Worm (Caenorhabditis elegans): Measurements from ENCODE around the gene grl-19.
A peak's percentile ranks its signal among the peaks of the same experiment; 100 is the strongest.

The grl-19 gene

ce11 chrIV:210591-210990 lies 41.8 kb downstream of the grl-19 start (continued):
- TF ChIP-seq nhr-11 (tag; optimal IDR thresholded peaks at IDR 0.05) (no peak), snpc-1.2 (GFP tag; IDR thresholded peaks at IDR 0.05) (no peak), unc-39 (tag; optimal IDR thresholded peaks at IDR 0.05) (no peak), nhr-77 (tag; optimal IDR thresholded peaks at IDR 0.05) (peak; percentile 50), spr-1 (tag; optimal IDR thresholded peaks at IDR 0.05) (no peak), set-16 (GFP tag; IDR thresholded peaks at IDR 0.05) (no peak), ztf-7 (tag; optimal IDR thresholded peaks at IDR 0.05) (no peak), aly-2 (tag; optimal IDR thresholded peaks at IDR 0.05) (no peak), vab-7 (GFP tag; IDR thresholded peaks at IDR 0.05) (no peak), cey-2 (tag; optimal IDR thresholded peaks at IDR 0.05; ENCODE audit: borderline replicate concordance, insufficient read depth) (no peak), ces-1 (GFP tag; optimal IDR thresholded peaks at IDR 0.05) (no peak)

- no peak for TF ChIP-seq daf-12 (tag; optimal IDR thresholded peaks at IDR 0.05)
- no peak for TF ChIP-seq gei-8 (GFP tag; optimal IDR thresholded peaks at IDR 0.05)
- no peak for TF ChIP-seq unc-39 (tag; optimal IDR thresholded peaks at IDR 0.05)
- TF ChIP-seq hlh-11 (tag; optimal IDR thresholded peaks at IDR 0.05), result no peak
- no peak for TF ChIP-seq T20F7.1 (GFP tag; optimal IDR thresholded peaks at IDR 0.05)
- TF ChIP-seq ZK337.2 (GFP tag; IDR thresholded peaks at IDR 0.05), result no peak
- TF ChIP-seq F37D6.2 (tag; optimal IDR thresholded peaks at IDR 0.05), result no peak
- TF ChIP-seq lin-13 (GFP tag; optimal IDR thresholded peaks at IDR 0.05), result no peak
- no peak for TF ChIP-seq spr-1 (tag; optimal IDR thresholded peaks at IDR 0.05)
- no peak for TF ChIP-seq pqm-1 (tag; optimal IDR thresholded peaks at IDR 0.05)
- no peak for TF ChIP-seq ceh-82 (tag; optimal IDR thresholded peaks at IDR 0.05)
- no peak for TF ChIP-seq mxl-2 (GFP tag; conservative IDR thresholded peaks at IDR 0.05)
- TF ChIP-seq skn-1 (tag; optimal IDR thresholded peaks at IDR 0.05), result no peak
- no peak for TF ChIP-seq zip-11 (GFP tag; IDR thresholded peaks at IDR 0.05)
- TF ChIP-seq madf-5 (GFP tag; IDR thresholded peaks at IDR 0.05), result no peak
- no peak for TF ChIP-seq zag-1 (tag; optimal IDR thresholded peaks at IDR 0.05)
- TF ChIP-seq aly-2 (tag; optimal IDR thresholded peaks at IDR 0.05), result no peak
- no peak for TF ChIP-seq ceh-62 (tag; optimal IDR thresholded peaks at IDR 0.05)
Observed at ce11 chrIV:207885-208284, 44.5 kb downstream of the grl-19 start, which contains the start of gene Y38C1AA.1. Gene Y38C1AA.1, plus strand, starts transcription at chrIV:208185.

- TF ChIP-seq daf-16 (GFP tag; optimal IDR thresholded peaks at IDR 0.05), result no peak
- no peak for TF ChIP-seq daf-16 (tag; optimal IDR thresholded peaks at IDR 0.05)
- no peak for TF ChIP-seq D1046.2 (GFP tag; IDR thresholded peaks at IDR 0.05)
- TF ChIP-seq T20F7.1 (GFP tag; optimal IDR thresholded peaks at IDR 0.05), result no peak
- no peak for TF ChIP-seq dmd-6 (GFP tag; IDR thresholded peaks at IDR 0.05)
- no peak for TF ChIP-seq aha-1 (tag)
Observed at ce11 chrIV:204998-205397, 47.4 kb downstream of the grl-19 start, which contains the start of gene coa-1. Gene coa-1, plus strand, starts transcription at chrIV:205298.

- TF ChIP-seq gei-8 (GFP tag; optimal IDR thresholded peaks at IDR 0.05) (no peak), aha-1 (tag) (peak; percentile 52)
Observed at ce11 chrIV:202921-203652, 49.3 kb downstream of the grl-19 start, which contains the start of gene gfrp-1. Gene gfrp-1, plus strand, starts transcription at chrIV:203602.
